Fruit fly (Drosophila melanogaster) whole organism: Measurements from ENCODE around the gene ZnT63C.

ENCODE experiments used
- Dll ChIP-seq: fragments of >200 bp; optimal IDR thresholded peaks from 2 replicates; lab custom pipeline; 2017
- EcR ChIP-seq, 2 experiments: fragments of >200 bp; optimal IDR thresholded peaks; 2 replicates each; lab custom pipeline; 2017; ENCODE audit warnings: missing biosample characterization in 2 of 2, missing genetic modification characterization in 2 of 2, missing genetic modification reagents in 2 of 2
- pan ChIP-seq: fragments of >200 bp; optimal IDR thresholded peaks from 2 replicates; lab custom pipeline; 2017
- psq ChIP-seq: fragments of >200 bp; optimal IDR thresholded peaks from 2 replicates; lab custom pipeline; 2017
- usp ChIP-seq: fragments of >200 bp; optimal IDR thresholded peaks from 2 replicates; lab custom pipeline; 2017; ENCODE audit warnings: missing biosample characterization, missing genetic modification characterization, mixed read lengths

DNA sequence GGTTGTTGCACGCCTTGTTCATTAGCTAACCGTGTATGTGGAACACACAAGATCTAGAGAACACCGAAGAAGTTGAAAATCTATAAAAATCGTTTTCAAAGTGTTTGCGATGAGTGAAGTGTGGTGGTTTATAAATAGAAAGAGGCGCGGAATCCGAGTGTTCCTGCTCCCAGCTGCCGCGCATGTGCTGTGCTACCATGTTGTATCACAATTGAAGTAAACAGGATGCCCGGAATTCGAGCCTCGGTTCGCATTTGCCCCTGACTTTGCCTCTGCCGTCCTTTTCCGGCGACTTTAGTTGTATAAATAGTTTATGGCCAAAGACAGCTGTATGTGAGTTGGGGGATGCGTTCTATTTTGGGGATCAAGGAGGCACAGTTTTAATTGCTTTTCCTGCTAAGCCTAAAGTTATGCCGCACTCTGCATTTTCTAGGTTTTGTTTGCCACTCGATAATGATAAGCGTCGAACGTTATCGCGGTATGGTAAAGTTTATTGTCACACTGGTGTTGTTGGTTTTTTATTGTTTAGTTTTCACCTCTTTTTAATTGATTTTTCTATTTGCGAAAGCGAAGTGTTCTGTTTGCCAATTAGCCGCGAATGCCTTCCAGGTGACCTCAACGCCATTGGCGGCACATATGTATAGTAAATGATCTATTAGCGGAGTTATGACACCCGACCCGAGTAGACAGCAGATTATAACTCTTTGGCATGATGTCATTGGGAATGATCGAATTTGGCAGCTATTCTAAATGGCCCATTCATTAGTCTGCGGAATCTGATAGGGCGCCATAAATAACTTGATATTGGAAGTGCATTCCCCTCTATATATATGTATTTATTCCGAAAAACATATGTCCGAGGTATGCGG lies 45.7 kb downstream of the ZnT63C start:
- TF ChIP-seq psq (lab: Kevin White, UChicago) (no peak), Dll (lab: Kevin White, UChicago) (no peak), pan (lab: Kevin White, UChicago) (no peak), EcR (GFP tag; optimal IDR thresholded peaks at IDR 0.05; lab: Kevin White, UChicago) (no peak), usp (no peak)
